Worm (Caenorhabditis elegans): ENCODE results near the gene R11D1.12.

The R11D1.12 gene

ce11 chrV:12763291-12763995, 37.6 kb upstream of the R11D1.12 start, which contains the start of the genes abcf-1 and scc-3 (continued):
- TF ChIP-seq lsy-2 (tag; optimal IDR thresholded peaks at IDR 0.05) (peak; percentile 86 to 98), unc-30 (tag; optimal IDR thresholded peaks at IDR 0.05) (no peak), nhr-28 (tag; optimal IDR thresholded peaks at IDR 0.05) (no peak), ceh-8 (GFP tag; optimal IDR thresholded peaks at IDR 0.05) (no peak), pax-3 (tag; optimal IDR thresholded peaks at IDR 0.05) (no peak), fkh-8 (tag; optimal IDR thresholded peaks at IDR 0.05) (no peak), mdl-1 (tag; optimal IDR thresholded peaks at IDR 0.05) (no peak), aly-2 (tag; optimal IDR thresholded peaks at IDR 0.05) (no peak), unc-98 (GFP tag; IDR thresholded peaks at IDR 0.05) (no peak), nhr-12 (tag; optimal IDR thresholded peaks at IDR 0.05) (no peak), blmp-1 (tag; optimal IDR thresholded peaks at IDR 0.05) (no peak), alr-1 (tag; optimal IDR thresholded peaks at IDR 0.05; ENCODE audit: borderline replicate concordance) (no peak), egl-13 (tag; optimal IDR thresholded peaks at IDR 0.05) (no peak), ztf-11 (tag; optimal IDR thresholded peaks at IDR 0.05) (no peak), Y116A8C.19 (tag; optimal IDR thresholded peaks at IDR 0.05; ENCODE audit: borderline replicate concordance) (no peak), ceh-88 (GFP tag; IDR thresholded peaks at IDR 0.05) (no peak), lin-14 (GFP tag; optimal IDR thresholded peaks at IDR 0.05) (no peak), dpl-1 (GFP tag; optimal IDR thresholded peaks at IDR 0.05) (peak; percentile 47 to 74 (median 59)), fos-1 (tag; optimal IDR thresholded peaks at IDR 0.05) (no peak), nhr-19 (GFP tag; conservative IDR thresholded peaks at IDR 0.05) (no peak; the same call in 1 of the 2 replicates), elt-3 (tag; optimal IDR thresholded peaks at IDR 0.05) (peak in 1 of 6 experiments; percentile 37), ceh-82 (tag; optimal IDR thresholded peaks at IDR 0.05) (no peak), ets-5 (GFP tag; IDR thresholded peaks at IDR 0.05) (no peak), irx-1 (tag; optimal IDR thresholded peaks at IDR 0.05) (no peak), efl-1 (optimal IDR thresholded peaks at IDR 0.05) (peak; percentile 25 to 62), efl-1 (GFP tag; optimal IDR thresholded peaks at IDR 0.05 in 1 of 2) (peak; percentile 66 to 93), nhr-71 (tag; optimal IDR thresholded peaks at IDR 0.05) (no peak), snu-23 (GFP tag; optimal IDR thresholded peaks at IDR 0.05) (no peak), skn-1 (tag; optimal IDR thresholded peaks at IDR 0.05) (peak; percentile 51), vab-15 (tag; optimal IDR thresholded peaks at IDR 0.05) (no peak), xbp-1 (tag; optimal IDR thresholded peaks at IDR 0.05) (peak; percentile 40)

ce11 chrV:12760913-12761312, 35.1 kb upstream of the R11D1.12 start, which contains the start of gene F18E2.15:
F18E2.15 (minus strand) TSS chrV:12761013.
- TF ChIP-seq irx-1 (tag; optimal IDR thresholded peaks at IDR 0.05), result no peak
- TF ChIP-seq sptf-1 (tag; optimal IDR thresholded peaks at IDR 0.05), result no peak
- no peak for TF ChIP-seq fkh-10 (GFP tag; optimal IDR thresholded peaks at IDR 0.05)
- TF ChIP-seq nhr-76 (tag; optimal IDR thresholded peaks at IDR 0.05), result no peak
- no peak for TF ChIP-seq elt-3 (tag; optimal IDR thresholded peaks at IDR 0.05)
- TF ChIP-seq nhr-85 (tag), result no peak
- no peak for TF ChIP-seq hlh-17 (GFP tag; optimal IDR thresholded peaks at IDR 0.05; ENCODE audit: borderline replicate concordance)

ce11 chrV:12759660-12760059, 33.9 kb upstream of the R11D1.12 start, which contains the start of gene papl-1:
papl-1 (minus strand) TSS chrV:12759760.
- TF ChIP-seq unc-98 (GFP tag; IDR thresholded peaks at IDR 0.05) (no peak), ztf-4 (tag; optimal IDR thresholded peaks at IDR 0.05) (no peak), tlp-1 (tag; optimal IDR thresholded peaks at IDR 0.05) (no peak), isw-1 (GFP tag; IDR thresholded peaks at IDR 0.05) (no peak), nhr-12 (tag; optimal IDR thresholded peaks at IDR 0.05) (no peak), tbx-2 (tag; optimal IDR thresholded peaks at IDR 0.05) (no peak), pag-3 (tag; optimal IDR thresholded peaks at IDR 0.05; ENCODE audit: borderline replicate concordance, insufficient read depth) (no peak)

All from whole organism, L1 larva.